Fruit fly (Drosophila melanogaster) whole organism, embryonic: ENCODE results near the gene CG14135.

ENCODE experiments used
- Blimp-1 ChIP-seq: fragments of 200-800 bp; sonication (Bioruptor generic); optimal IDR thresholded peaks from 3 replicates; lab custom pipeline; 2018; ENCODE audit warnings: missing biosample characterization, missing genetic modification characterization, mild to moderate bottlenecking, moderate library complexity, missing genetic modification reagents
- C15 ChIP-seq: fragments of 200-800 bp; sonication (Bioruptor generic); IDR thresholded peaks from 3 replicates; pipeline ENCODE4 v1.3.6; 2022; ENCODE audit warnings: missing biosample characterization, missing genetic modification characterization
- CG10147 ChIP-seq: fragments of 200-800 bp; sonication (Bioruptor generic); optimal IDR thresholded peaks from 2 replicates; lab custom pipeline; 2019; ENCODE audit warnings: missing biosample characterization, mild to moderate bottlenecking, missing genetic modification characterization, moderate library complexity
- CG12391 ChIP-seq: fragments of 200-800 bp; sonication (Bioruptor generic); optimal IDR thresholded peaks from 3 replicates; lab custom pipeline; 2018; ENCODE audit warnings: missing biosample characterization, mild to moderate bottlenecking, missing genetic modification characterization, moderate library complexity
- CG12659 ChIP-seq: fragments of 200-800 bp; sonication (Bioruptor generic); optimal IDR thresholded peaks from 3 replicates; lab custom pipeline; 2017; ENCODE audit warnings: mild to moderate bottlenecking, missing biosample characterization, missing genetic modification reagents, missing genetic modification characterization
- CG13624 ChIP-seq: fragments of 200-800 bp; sonication (Bioruptor generic); optimal IDR thresholded peaks from 2 replicates; lab custom pipeline; 2016; ENCODE audit warnings: missing biosample characterization, missing genetic modification characterization
- CG13894 ChIP-seq: fragments of 200-800 bp; sonication (Bioruptor generic); optimal IDR thresholded peaks from 3 replicates; lab custom pipeline; 2018; ENCODE audit warnings: missing biosample characterization, mild to moderate bottlenecking, missing genetic modification characterization, moderate library complexity
- CG14710 ChIP-seq: fragments of 200-800 bp; sonication (Bioruptor generic); optimal IDR thresholded peaks from 3 replicates; lab custom pipeline; 2019; ENCODE audit warnings: missing biosample characterization, mild to moderate bottlenecking, missing genetic modification characterization, moderate library complexity
- CG17361 ChIP-seq: fragments of 200-800 bp; sonication (Bioruptor generic); IDR thresholded peaks from 3 replicates; pipeline ENCODE4 v1.3.6; 2022; ENCODE audit warnings: missing biosample characterization, missing genetic modification characterization
- CG18619 ChIP-seq: fragments of 200-800 bp; sonication (Bioruptor generic); optimal IDR thresholded peaks from 3 replicates; lab custom pipeline; 2017; ENCODE audit warnings: missing biosample characterization, mild to moderate bottlenecking, missing genetic modification characterization
- CG18764 ChIP-seq: fragments of 200-800 bp; sonication (Bioruptor generic); optimal IDR thresholded peaks from 3 replicates; lab custom pipeline; 2016; ENCODE audit warnings: missing biosample characterization, missing genetic modification characterization
- CG2116 ChIP-seq: fragments of 200-800 bp; sonication (Bioruptor generic); optimal IDR thresholded peaks from 3 replicates; lab custom pipeline; 2018; ENCODE audit warnings: missing biosample characterization, mild to moderate bottlenecking, missing genetic modification characterization
- CG31441 ChIP-seq: fragments of 200-800 bp; sonication (Bioruptor generic); IDR thresholded peaks from 2 replicates; pipeline ENCODE4 v1.3.6; 2022; ENCODE audit warnings: missing biosample characterization, missing genetic modification characterization
- CG3281 ChIP-seq: fragments of 200-800 bp; sonication (Bioruptor generic); optimal IDR thresholded peaks from 3 replicates; lab custom pipeline; 2017; ENCODE audit warnings: missing biosample characterization, mild to moderate bottlenecking, missing genetic modification characterization
- CG4328 ChIP-seq: fragments of 200-800 bp; sonication (Bioruptor generic); optimal IDR thresholded peaks from 3 replicates; lab custom pipeline; 2017; ENCODE audit warnings: missing biosample characterization, missing genetic modification reagents, missing genetic modification characterization
- CG4820 ChIP-seq: fragments of 200-800 bp; sonication (Bioruptor generic); optimal IDR thresholded peaks from 3 replicates; lab custom pipeline; 2016; ENCODE audit warnings: missing biosample characterization, missing genetic modification characterization
- CG4854 ChIP-seq: fragments of 200-800 bp; sonication (Bioruptor generic); optimal IDR thresholded peaks from 2 replicates; lab custom pipeline; 2016; ENCODE audit warnings: missing biosample characterization, missing genetic modification characterization, inconsistent platforms
- CG6791 ChIP-seq: fragments of 200-800 bp; sonication (Bioruptor generic); IDR thresholded peaks from 3 replicates; pipeline ENCODE4 v1.3.6; 2022; ENCODE audit warnings: missing biosample characterization, missing genetic modification characterization; ENCODE audit not compliant: partially characterized antibody
- CG7928 ChIP-seq: fragments of 200-800 bp; sonication (Bioruptor generic); optimal IDR thresholded peaks from 2 replicates; lab custom pipeline; 2017; ENCODE audit warnings: missing biosample characterization, mild to moderate bottlenecking, missing genetic modification characterization
- CG8944 ChIP-seq: fragments of 200-800 bp; sonication (Bioruptor generic); optimal IDR thresholded peaks from 3 replicates; lab custom pipeline; 2016; ENCODE audit warnings: missing biosample characterization, missing genetic modification characterization
- CG9797 ChIP-seq: fragments of 200-800 bp; sonication (Bioruptor generic); optimal IDR thresholded peaks from 3 replicates; lab custom pipeline; 2018; ENCODE audit warnings: missing biosample characterization, mild to moderate bottlenecking, missing genetic modification characterization
- CG9932 ChIP-seq: fragments of 200-800 bp; sonication (Bioruptor generic); IDR thresholded peaks from 2 replicates; pipeline ENCODE4 v1.3.6; 2022; ENCODE audit warnings: missing biosample characterization, missing genetic modification characterization
- CrebB ChIP-seq: fragments of 200-800 bp; sonication (Bioruptor generic); optimal IDR thresholded peaks from 3 replicates; lab custom pipeline; 2018; ENCODE audit warnings: missing biosample characterization, mild to moderate bottlenecking, missing genetic modification characterization
- Elba2 ChIP-seq: fragments of 200-800 bp; sonication (Bioruptor generic); optimal IDR thresholded peaks from 3 replicates; lab custom pipeline; 2016; ENCODE audit warnings: missing biosample characterization, missing genetic modification characterization
- Fer2 ChIP-seq: fragments of 200-800 bp; sonication (Bioruptor generic); optimal IDR thresholded peaks from 2 replicates; lab custom pipeline; 2018; ENCODE audit warnings: missing biosample characterization, mild to moderate bottlenecking, missing genetic modification characterization, moderate library complexity
- Fer3 ChIP-seq: fragments of 200-800 bp; sonication (Bioruptor generic); optimal IDR thresholded peaks from 2 replicates; lab custom pipeline; 2018; ENCODE audit warnings: missing biosample characterization, mild to moderate bottlenecking, missing genetic modification characterization, moderate library complexity
- HLH54F ChIP-seq: fragments of 200-800 bp; sonication (Bioruptor generic); optimal IDR thresholded peaks from 3 replicates; lab custom pipeline; 2016; ENCODE audit warnings: missing biosample characterization, missing genetic modification characterization
- Hmr ChIP-seq: fragments of 200-800 bp; sonication (Bioruptor generic); optimal IDR thresholded peaks from 3 replicates; lab custom pipeline; 2017; ENCODE audit warnings: mild to moderate bottlenecking, missing biosample characterization, missing genetic modification reagents, missing genetic modification characterization
- Mrtf ChIP-seq: fragments of 200-800 bp; sonication (Bioruptor generic); IDR thresholded peaks from 3 replicates; pipeline ENCODE4 v1.3.6; 2022; ENCODE audit warnings: missing biosample characterization, missing genetic modification characterization
- NC2β ChIP-seq: fragments of 200-800 bp; sonication (Bioruptor generic); optimal IDR thresholded peaks from 2 replicates; lab custom pipeline; 2016; ENCODE audit warnings: missing biosample characterization, missing genetic modification characterization
- Side ChIP-seq: fragments of 200-800 bp; sonication (Bioruptor generic); optimal IDR thresholded peaks from 2 replicates; lab custom pipeline; 2016; ENCODE audit warnings: missing biosample characterization, missing genetic modification characterization
- Sin3A ChIP-seq: fragments of >200 bp; optimal IDR thresholded peaks from 2 replicates; lab custom pipeline; 2018
- Sry-δ ChIP-seq: fragments of 200-800 bp; sonication (Bioruptor generic); optimal IDR thresholded peaks from 2 replicates; lab custom pipeline; 2016; ENCODE audit warnings: missing biosample characterization, missing genetic modification characterization
- bcd ChIP-seq: fragments of 200-800 bp; sonication (Bioruptor generic); optimal IDR thresholded peaks from 2 replicates; lab custom pipeline; 2017; ENCODE audit warnings: missing biosample characterization, mild to moderate bottlenecking, missing genetic modification characterization
- cas ChIP-seq: fragments of 200-800 bp; sonication (Bioruptor generic); IDR thresholded peaks from 2 replicates; pipeline ENCODE4 v1.3.6; 2022; ENCODE audit warnings: missing biosample characterization, missing genetic modification characterization
- croc ChIP-seq: fragments of 200-800 bp; sonication (Bioruptor generic); conservative IDR thresholded peaks from 3 replicates; pipeline ENCODE4 v1.3.6; 2022; ENCODE audit warnings: missing biosample characterization, missing genetic modification characterization
- danr ChIP-seq: fragments of 200-800 bp; sonication (Bioruptor generic); IDR thresholded peaks from 2 replicates; pipeline ENCODE4 v1.3.6; 2022; ENCODE audit warnings: missing biosample characterization, missing genetic modification characterization
- dpn ChIP-seq, 2 experiments: fragments of 200-800 bp; sonication (Bioruptor generic); optimal IDR thresholded peaks; 3 replicates each; lab custom pipeline; 2016; ENCODE audit warnings: missing biosample characterization in 2 of 2, missing genetic modification characterization in 2 of 2
- fd3F ChIP-seq: fragments of 200-800 bp; sonication (Bioruptor generic); optimal IDR thresholded peaks from 2 replicates; lab custom pipeline; 2018; ENCODE audit warnings: missing biosample characterization, mild to moderate bottlenecking, missing genetic modification characterization, moderate library complexity
- fu2 ChIP-seq: fragments of 200-800 bp; sonication (Bioruptor generic); optimal IDR thresholded peaks from 2 replicates; lab custom pipeline; 2016; ENCODE audit warnings: missing biosample characterization, missing genetic modification characterization
- gfzf ChIP-seq: fragments of 200-800 bp; sonication (Bioruptor generic); optimal IDR thresholded peaks from 2 replicates; lab custom pipeline; 2016; ENCODE audit warnings: missing biosample characterization, mild to moderate bottlenecking, missing genetic modification characterization, moderate library complexity
- gro ChIP-seq: fragments of 200-800 bp; sonication (Bioruptor generic); optimal IDR thresholded peaks from 2 replicates; lab custom pipeline; 2016; ENCODE audit warnings: missing biosample characterization, missing genetic modification characterization
- knrl ChIP-seq: fragments of 200-800 bp; sonication (Bioruptor generic); IDR thresholded peaks from 3 replicates; pipeline ENCODE4 v1.3.6; 2022; ENCODE audit warnings: missing biosample characterization, missing genetic modification characterization; ENCODE audit not compliant: partially characterized antibody
- lilli ChIP-seq: fragments of 200-800 bp; sonication (Bioruptor generic); optimal IDR thresholded peaks from 3 replicates; lab custom pipeline; 2016; ENCODE audit warnings: missing biosample characterization, missing genetic modification characterization
- nerfin-1 ChIP-seq: fragments of 200-800 bp; sonication (Bioruptor generic); optimal IDR thresholded peaks from 3 replicates; lab custom pipeline; 2019; ENCODE audit warnings: missing biosample characterization, mild to moderate bottlenecking, missing genetic modification characterization, moderate library complexity
- onecut ChIP-seq: fragments of 200-800 bp; sonication (Bioruptor generic); IDR thresholded peaks from 2 replicates; pipeline ENCODE4 v1.3.6; 2022; ENCODE audit warnings: missing biosample characterization, missing genetic modification characterization
- pita ChIP-seq: fragments of 200-800 bp; sonication (Bioruptor generic); optimal IDR thresholded peaks from 2 replicates; lab custom pipeline; 2017; ENCODE audit warnings: missing biosample characterization, mild to moderate bottlenecking, missing genetic modification characterization
- salm ChIP-seq: fragments of 200-800 bp; sonication (Bioruptor generic); optimal IDR thresholded peaks from 2 replicates; lab custom pipeline; 2018; ENCODE audit warnings: missing biosample characterization, mild to moderate bottlenecking, missing genetic modification characterization
- tin ChIP-seq: fragments of 200-800 bp; sonication (Bioruptor generic); optimal IDR thresholded peaks from 3 replicates; lab custom pipeline; 2016; ENCODE audit warnings: missing biosample characterization, missing genetic modification characterization
- trem ChIP-seq: fragments of 200-800 bp; optimal IDR thresholded peaks from 3 replicates; lab custom pipeline; 2019; ENCODE audit warnings: missing biosample characterization, mild to moderate bottlenecking, missing genetic modification characterization, moderate library complexity
- vvl ChIP-seq: fragments of 200-800 bp; sonication (Bioruptor generic); IDR thresholded peaks from 2 replicates; pipeline ENCODE4 v1.3.6; 2022; ENCODE audit warnings: missing biosample characterization, missing genetic modification characterization

The CG14135 gene

dm6 chr3L:11680298-11680697 is 11.1 kb upstream of the CG14135 start, which contains the start of gene CG32085 (continued):
- TF ChIP-seq HLH54F (peak; percentile 54), CG3281 (GFP tag; lab: Kevin White, UChicago) (peak; percentile 66), Fer2 (peak; percentile 4), gro (GFP tag; lab: Kevin White, UChicago) (peak; percentile 8), salm (no peak), NC2β (peak; percentile 21), CG8944 (peak; percentile 61), CG4328 (GFP tag; lab: Kevin White, UChicago) (peak; percentile 4), CG31441 (GFP tag; lab: Robert Waterston, UW) (peak; percentile 24; the same call in 1 of the 2 replicates), CG18619 (GFP tag; lab: Kevin White, UChicago) (peak; percentile 48), tin (GFP tag; lab: Kevin White, UChicago) (peak; percentile 71), Side (GFP tag; lab: Kevin White, UChicago) (peak; percentile 24), cas (GFP tag; lab: Robert Waterston, UW) (peak; percentile 70; the same call in 1 of the 2 replicates)

- TF ChIP-seq CG13624 (GFP tag; lab: Kevin White, UChicago) (peak; percentile 17), CG12391 (peak; percentile 21), CG4820 (GFP tag; lab: Kevin White, UChicago) (no peak), vvl (GFP tag; lab: Robert Waterston, UW) (peak; percentile 73), danr (GFP tag; lab: Robert Waterston, UW) (no peak), Elba2 (GFP tag; lab: Kevin White, UChicago) (peak; percentile 26), Blimp-1 (GFP tag; lab: Kevin White, UChicago) (no peak), Sry-δ (GFP tag; lab: Kevin White, UChicago) (peak; percentile 59), onecut (no peak), Fer3 (tag; lab: Kevin White, UChicago) (no peak), Mrtf (GFP tag; lab: Robert Waterston, UW) (no peak), Sin3A (lab: Kevin White, UChicago) (peak; percentile 55), nerfin-1 (peak; percentile 11), CG2116 (GFP tag; lab: Kevin White, UChicago) (peak; percentile 38), CG13894 (tag; lab: Kevin White, UChicago) (peak; percentile 14), pita (GFP tag; lab: Kevin White, UChicago) (peak; percentile 81), CG12659 (GFP tag; lab: Kevin White, UChicago) (peak; percentile 60), CG9797 (GFP tag; lab: Kevin White, UChicago) (peak; percentile 88), CG17361 (0 out of 3 replicates have a peak, but pooled peaks have one; percentile 18), CG4854 (no peak), dpn (GFP tag; optimal IDR thresholded peaks at IDR 0.05; lab: Kevin White, UChicago) (peak; percentile 15 to 22), fu2 (GFP tag; lab: Kevin White, UChicago) (peak; percentile 1), CG6791 (GFP tag; lab: Robert Waterston, UW) (peak; percentile 56), CG18764 (GFP tag; lab: Kevin White, UChicago) (peak; percentile 57), C15 (GFP tag; lab: Robert Waterston, UW) (no peak), Hmr (GFP tag; lab: Kevin White, UChicago) (peak; percentile 62), trem (peak; percentile 62), CG7928 (GFP tag; lab: Kevin White, UChicago) (peak; percentile 15), knrl (peak; percentile 34; the same call in 1 of the 3 replicates), lilli (GFP tag; lab: Kevin White, UChicago) (peak; percentile 41), CG14710 (tag; lab: Kevin White, UChicago) (peak; percentile 38), gfzf (GFP tag; lab: Kevin White, UChicago) (peak; percentile 99), CrebB (tag; lab: Kevin White, UChicago) (peak; percentile 15), croc (GFP tag; lab: Robert Waterston, UW) (no peak), bcd (peak; percentile 8), CG10147 (GFP tag; lab: Kevin White, UChicago) (peak; percentile 2), fd3F (GFP tag; lab: Kevin White, UChicago) (no peak), CG9932 (peak; percentile 58)
Measured at dm6 chr3L:11681794-11682193, 9.6 kb upstream of the CG14135 start, which contains the start of gene TfIIEalpha. Gene TfIIEalpha, plus strand, starts transcription at chr3L:11682038.
